Worm (Caenorhabditis elegans): ENCODE measurements around the gene nspc-17.

nspc-17 gene

ce11 chrX:14508823-14509259, 16.1 kb downstream of the nspc-17 start (continued):
- TF ChIP-seq nhr-77 (tag; optimal IDR thresholded peaks at IDR 0.05): no peak

- TF ChIP-seq R02D3.7 (tag; optimal IDR thresholded peaks at IDR 0.05) (no peak), fkh-10 (GFP tag; optimal IDR thresholded peaks at IDR 0.05) (no peak), elt-2 (tag; optimal IDR thresholded peaks at IDR 0.05) (no peak), nfya-1 (tag; optimal IDR thresholded peaks at IDR 0.05; ENCODE audit: insufficient read depth) (no peak), unc-62 (GFP tag; optimal IDR thresholded peaks at IDR 0.05) (peak; percentile 38), jun-1 (tag; optimal IDR thresholded peaks at IDR 0.05) (no peak), nhr-67 (tag; optimal IDR thresholded peaks at IDR 0.05) (no peak), mml-1 (tag; optimal IDR thresholded peaks at IDR 0.05) (no peak), nhr-43 (tag; optimal IDR thresholded peaks at IDR 0.05; ENCODE audit: poor library complexity, severe bottlenecking) (peak; percentile 77), lsy-12 (tag; optimal IDR thresholded peaks at IDR 0.05) (no peak), lin-39 (tag; optimal IDR thresholded peaks at IDR 0.05) (no peak), fos-1 (tag; optimal IDR thresholded peaks at IDR 0.05) (no peak), sea-2 (GFP tag; optimal IDR thresholded peaks at IDR 0.05) (no peak), elt-1 (tag; optimal IDR thresholded peaks at IDR 0.05) (peak; percentile 79), daf-12 (tag; optimal IDR thresholded peaks at IDR 0.05) (no peak), egl-5 (tag; optimal IDR thresholded peaks at IDR 0.05) (no peak), elt-3 (tag; optimal IDR thresholded peaks at IDR 0.05) (peak in 1 of 3 experiments; percentile 35), unc-39 (tag; optimal IDR thresholded peaks at IDR 0.05) (no peak), snpc-4 (tag; optimal IDR thresholded peaks at IDR 0.05) (no peak), ceh-16 (tag; optimal IDR thresholded peaks at IDR 0.05) (no peak), nhr-23 (tag; optimal IDR thresholded peaks at IDR 0.05) (peak; percentile 42), egl-27 (tag; optimal IDR thresholded peaks at IDR 0.05) (peak; percentile 8), nhr-25 (tag; optimal IDR thresholded peaks at IDR 0.05) (peak; percentile 98), ceh-82 (tag; optimal IDR thresholded peaks at IDR 0.05) (no peak), skn-1 (tag; optimal IDR thresholded peaks at IDR 0.05) (no peak), ztf-11 (tag; optimal IDR thresholded peaks at IDR 0.05) (no peak), fkh-2 (tag; optimal IDR thresholded peaks at IDR 0.05) (no peak), lin-15B (tag; optimal IDR thresholded peaks at IDR 0.05) (no peak), ceh-9 (tag; optimal IDR thresholded peaks at IDR 0.05) (no peak), pha-4 (tag; optimal IDR thresholded peaks at IDR 0.05) (no peak)
Observed at ce11 chrX:14507992-14508391, 17.0 kb downstream of the nspc-17 start.

- TF ChIP-seq nhr-25 (tag; optimal IDR thresholded peaks at IDR 0.05) (no peak), nhr-43 (tag; optimal IDR thresholded peaks at IDR 0.05; ENCODE audit: poor library complexity, severe bottlenecking) (no peak), ama-1 (optimal IDR thresholded peaks at IDR 0.05) (no peak), ztf-4 (tag; optimal IDR thresholded peaks at IDR 0.05) (no peak), fos-1 (tag; optimal IDR thresholded peaks at IDR 0.05) (no peak), sea-2 (GFP tag; optimal IDR thresholded peaks at IDR 0.05) (no peak), nhr-77 (tag; optimal IDR thresholded peaks at IDR 0.05) (peak; percentile 56), ceh-82 (tag; optimal IDR thresholded peaks at IDR 0.05) (no peak), nhr-76 (tag; optimal IDR thresholded peaks at IDR 0.05) (no peak), zag-1 (tag; optimal IDR thresholded peaks at IDR 0.05) (no peak), lin-39 (tag; optimal IDR thresholded peaks at IDR 0.05) (no peak), fkh-10 (GFP tag; optimal IDR thresholded peaks at IDR 0.05) (no peak), pha-4 (tag; optimal IDR thresholded peaks at IDR 0.05) (peak; percentile 94), mml-1 (tag; optimal IDR thresholded peaks at IDR 0.05) (no peak), nhr-23 (tag; optimal IDR thresholded peaks at IDR 0.05) (no peak), nhr-28 (tag; optimal IDR thresholded peaks at IDR 0.05) (no peak), nfya-1 (tag; optimal IDR thresholded peaks at IDR 0.05; ENCODE audit: insufficient read depth) (no peak), nhr-11 (tag; optimal IDR thresholded peaks at IDR 0.05) (no peak), unc-62 (GFP tag; optimal IDR thresholded peaks at IDR 0.05) (no peak), pqm-1 (tag; optimal IDR thresholded peaks at IDR 0.05) (peak; percentile 66), mdl-1 (tag; optimal IDR thresholded peaks at IDR 0.05) (peak; percentile 30), ceh-16 (tag; optimal IDR thresholded peaks at IDR 0.05) (no peak), daf-12 (tag; optimal IDR thresholded peaks at IDR 0.05) (no peak), aly-2 (tag; optimal IDR thresholded peaks at IDR 0.05) (no peak), eor-1 (tag; optimal IDR thresholded peaks at IDR 0.05) (no peak), lsy-12 (tag; optimal IDR thresholded peaks at IDR 0.05) (no peak), egl-27 (tag; optimal IDR thresholded peaks at IDR 0.05) (peak; percentile 50), elt-2 (tag; optimal IDR thresholded peaks at IDR 0.05) (peak; percentile 94), ztf-11 (tag; optimal IDR thresholded peaks at IDR 0.05) (no peak), nhr-12 (tag; optimal IDR thresholded peaks at IDR 0.05) (no peak), ceh-9 (tag; optimal IDR thresholded peaks at IDR 0.05) (no peak), egl-5 (tag; optimal IDR thresholded peaks at IDR 0.05) (no peak), fkh-2 (tag; optimal IDR thresholded peaks at IDR 0.05) (no peak), elt-1 (tag; optimal IDR thresholded peaks at IDR 0.05) (no peak), skn-1 (tag; optimal IDR thresholded peaks at IDR 0.05) (no peak), ZK546.5 (tag; optimal IDR thresholded peaks at IDR 0.05) (no peak), nhr-67 (tag; optimal IDR thresholded peaks at IDR 0.05) (no peak), unc-39 (tag; optimal IDR thresholded peaks at IDR 0.05) (no peak), nhr-237 (tag; optimal IDR thresholded peaks at IDR 0.05) (no peak), elt-3 (tag; optimal IDR thresholded peaks at IDR 0.05) (peak in 2 of 3 experiments; percentile 28 to 70), snpc-4 (tag; optimal IDR thresholded peaks at IDR 0.05) (no peak), hmg-11 (tag; optimal IDR thresholded peaks at IDR 0.05) (peak; percentile 35)
Observed at ce11 chrX:14505578-14506353, 19.2 kb downstream of the nspc-17 start.

All from whole organism, L3 larva.